Fruit fly (Drosophila melanogaster) whole organism, pupa: ENCODE data around the gene Obp99d.

Source experiments
- CG4496 ChIP-seq: fragments of 200-800 bp; sonication (Bioruptor generic); IDR thresholded peaks from 3 replicates; pipeline ENCODE4 v1.3.6; 2022; ENCODE audit warnings: missing biosample characterization, missing genetic modification characterization
- CG8159 ChIP-seq: fragments of 200-800 bp; sonication (Bioruptor generic); optimal IDR thresholded peaks from 3 replicates; lab custom pipeline; 2018; ENCODE audit warnings: missing biosample characterization, mild to moderate bottlenecking, missing genetic modification characterization, moderate library complexity
- CG8301 ChIP-seq: fragments of 200-800 bp; sonication (Bioruptor generic); optimal IDR thresholded peaks from 2 replicates; lab custom pipeline; 2018; ENCODE audit warnings: missing biosample characterization, mild to moderate bottlenecking, missing genetic modification characterization
- Pif1B ChIP-seq: fragments of 200-800 bp; sonication (Bioruptor generic); optimal IDR thresholded peaks from 3 replicates; lab custom pipeline; 2016; ENCODE audit warnings: missing biosample characterization, missing genetic modification characterization
- gl ChIP-seq: fragments of 200-800 bp; sonication (Bioruptor generic); optimal IDR thresholded peaks from 2 replicates; lab custom pipeline; 2018; ENCODE audit warnings: missing biosample characterization, mild to moderate bottlenecking, missing genetic modification characterization

dm6 chr3R:29711434-29711833 lies 2.9 kb upstream of the Obp99d start:
- TF ChIP-seq gl, result no peak
- TF ChIP-seq Pif1B (GFP tag; lab: Kevin White, UChicago), result no peak
- TF ChIP-seq CG4496, result no peak
- no peak for TF ChIP-seq CG8159 (tag; lab: Kevin White, UChicago)
- no peak for TF ChIP-seq CG8301
